Fruit fly (Drosophila melanogaster): ENCODE data around the gene yellow-c.
A peak's percentile ranks its signal among the peaks of the same experiment; 100 is the strongest.

The yellow-c gene

dm6 chr2L:15067832-15068231 is 32.6 kb downstream of the yellow-c start (continued):
- peak; percentile 74 for TF ChIP-seq phol (tag; optimal IDR thresholded peaks at IDR 0.05)
- no peak for TF ChIP-seq CG5245 (GFP tag; optimal IDR thresholded peaks at IDR 0.05)
- no peak for TF ChIP-seq CG9609 (GFP tag; optimal IDR thresholded peaks at IDR 0.05)
- TF ChIP-seq ken (GFP tag; IDR thresholded peaks at IDR 0.05) = no peak
- peak; percentile 22 for TF ChIP-seq Side (GFP tag; optimal IDR thresholded peaks at IDR 0.05)
- TF ChIP-seq Oaz (GFP tag; IDR thresholded peaks at IDR 0.05) = no peak
- TF ChIP-seq CG11247 (GFP tag; IDR thresholded peaks at IDR 0.05) = no peak
- peak; percentile 30 for TF ChIP-seq Abd-B (GFP tag; optimal IDR thresholded peaks at IDR 0.05)
- no peak for TF ChIP-seq ara (GFP tag; IDR thresholded peaks at IDR 0.05)
- TF ChIP-seq lola (GFP tag; optimal IDR thresholded peaks at IDR 0.05) = no peak
- TF ChIP-seq Med (GFP tag) = peak; percentile 91
- TF ChIP-seq gt (GFP tag; IDR thresholded peaks at IDR 0.05) = no peak
- TF ChIP-seq Vsx1 (GFP tag; optimal IDR thresholded peaks at IDR 0.05) = no peak
- no peak for TF ChIP-seq CG7357 (GFP tag; IDR thresholded peaks at IDR 0.05)
- TF ChIP-seq CG31365 (tag; optimal IDR thresholded peaks at IDR 0.05) = peak; percentile 14
- TF ChIP-seq CG7928 (GFP tag; optimal IDR thresholded peaks at IDR 0.05) = peak; percentile 52
- no peak for TF ChIP-seq en (GFP tag; optimal IDR thresholded peaks at IDR 0.05)
- no peak for TF ChIP-seq CG7556 (GFP tag; optimal IDR thresholded peaks at IDR 0.05)
- peak; percentile 63 for TF ChIP-seq sna (GFP tag; IDR thresholded peaks at IDR 0.05; ENCODE audit: partially characterized antibody)
- TF ChIP-seq Ssrp (tag; optimal IDR thresholded peaks at IDR 0.05) = no peak
- TF ChIP-seq Lpt (GFP tag; optimal IDR thresholded peaks at IDR 0.05) = no peak
- peak; percentile 76; the same call in 1 of the 2 replicates for TF ChIP-seq chm (GFP tag; IDR thresholded peaks at IDR 0.05)
- TF ChIP-seq CG8290 (GFP tag; optimal IDR thresholded peaks at IDR 0.05) = peak; percentile 34
- TF ChIP-seq CG8290 (tag; optimal IDR thresholded peaks at IDR 0.05) = peak in 1 of 2 experiments; percentile 86
- TF ChIP-seq gsb (GFP tag; IDR thresholded peaks at IDR 0.05) = no peak
- TF ChIP-seq twi (tag; optimal IDR thresholded peaks at IDR 0.05) = peak; percentile 98
- TF ChIP-seq CG1024 (GFP tag; IDR thresholded peaks at IDR 0.05) = no peak
- TF ChIP-seq chinmo (GFP tag; IDR thresholded peaks at IDR 0.05; ENCODE audit: partially characterized antibody) = peak; percentile 65; the same call in 2 of the 4 replicates
- no peak for TF ChIP-seq otp (GFP tag; IDR thresholded peaks at IDR 0.05)
- TF ChIP-seq Dad (GFP tag; optimal IDR thresholded peaks at IDR 0.05) = peak; percentile 41
- peak; percentile 63 for TF ChIP-seq ash1 (GFP tag; optimal IDR thresholded peaks at IDR 0.05)
- no peak for TF ChIP-seq CG3065 (GFP tag; optimal IDR thresholded peaks at IDR 0.05)
- no peak for TF ChIP-seq vfl (GFP tag; optimal IDR thresholded peaks at IDR 0.05)
- TF ChIP-seq hbn (GFP tag; IDR thresholded peaks at IDR 0.05; ENCODE audit: partially characterized antibody) = peak; percentile 85
- no peak for TF ChIP-seq CG8281 (tag; optimal IDR thresholded peaks at IDR 0.05)
- TF ChIP-seq CG8478 (optimal IDR thresholded peaks at IDR 0.05) = peak; percentile 68
- TF ChIP-seq Pdp1 (GFP tag; optimal IDR thresholded peaks at IDR 0.05) = peak in 1 of 2 experiments; percentile 14
- peak; percentile 20 for TF ChIP-seq CG3281 (GFP tag; optimal IDR thresholded peaks at IDR 0.05)
- no peak for TF ChIP-seq lov (optimal IDR thresholded peaks at IDR 0.05)
- no peak for TF ChIP-seq lov (GFP tag; IDR thresholded peaks at IDR 0.05)
- TF ChIP-seq CG14710 (tag; optimal IDR thresholded peaks at IDR 0.05) = peak; percentile 85
- TF ChIP-seq CG17186 (GFP tag; optimal IDR thresholded peaks at IDR 0.05) = peak; percentile 79
- peak; percentile 47 for TF ChIP-seq zen (tag; optimal IDR thresholded peaks at IDR 0.05)
- no peak for TF ChIP-seq org-1 (GFP tag; optimal IDR thresholded peaks at IDR 0.05)
- TF ChIP-seq Hey (tag; optimal IDR thresholded peaks at IDR 0.05) = no peak
- no peak for TF ChIP-seq CG14667 (GFP tag; IDR thresholded peaks at IDR 0.05)
- peak; percentile 78; the same call in 1 of the 2 replicates for TF ChIP-seq inv (GFP tag; IDR thresholded peaks at IDR 0.05; ENCODE audit: partially characterized antibody)
- TF ChIP-seq ind (GFP tag; optimal IDR thresholded peaks at IDR 0.05) = no peak
- no peak for TF ChIP-seq NFAT (GFP tag; IDR thresholded peaks at IDR 0.05)
- TF ChIP-seq ttk (GFP tag; IDR thresholded peaks at IDR 0.05) = no peak
- no peak for TF ChIP-seq br (optimal IDR thresholded peaks at IDR 0.05)
- peak; percentile 11 for TF ChIP-seq kay (GFP tag; optimal IDR thresholded peaks at IDR 0.05)
- no peak for TF ChIP-seq CG11398 (GFP tag; optimal IDR thresholded peaks at IDR 0.05)

Measured in whole organism, embryonic.